Fruit fly (Drosophila melanogaster) whole organism, adult: ENCODE results near the gene TfAP-2.

Source experiments
- CG12768 ChIP-seq: fragments of 200-800 bp; sonication (Bioruptor generic); optimal IDR thresholded peaks from 2 replicates; lab custom pipeline; 2017; ENCODE audit warnings: missing biosample characterization, missing genetic modification characterization, mild to moderate bottlenecking, moderate library complexity, missing genetic modification reagents
- CG14711 ChIP-seq: fragments of 200-800 bp; sonication (Bioruptor generic); optimal IDR thresholded peaks from 2 replicates; lab custom pipeline; 2018; ENCODE audit warnings: missing biosample characterization, mild to moderate bottlenecking, missing genetic modification characterization, moderate library complexity
- CG1620 ChIP-seq: fragments of 200-800 bp; sonication (Bioruptor generic); optimal IDR thresholded peaks from 2 replicates; lab custom pipeline; 2016; ENCODE audit warnings: missing biosample characterization, missing genetic modification characterization
- CG33017 ChIP-seq: fragments of 200-800 bp; sonication (Bioruptor generic); optimal IDR thresholded peaks from 2 replicates; lab custom pipeline; 2018; ENCODE audit warnings: missing biosample characterization, mild to moderate bottlenecking, missing genetic modification characterization, moderate library complexity
- CG5204 ChIP-seq: fragments of 200-800 bp; sonication (Bioruptor generic); optimal IDR thresholded peaks from 2 replicates; lab custom pipeline; 2016; ENCODE audit warnings: missing biosample characterization, missing genetic modification characterization
- CG7045 ChIP-seq: fragments of 200-800 bp; sonication (Bioruptor generic); optimal IDR thresholded peaks from 2 replicates; lab custom pipeline; 2017; ENCODE audit warnings: missing biosample characterization, mild to moderate bottlenecking, missing genetic modification characterization
- CG7101 ChIP-seq: fragments of 200-800 bp; sonication (Bioruptor generic); optimal IDR thresholded peaks from 2 replicates; lab custom pipeline; 2018; ENCODE audit warnings: missing biosample characterization, mild to moderate bottlenecking, missing genetic modification characterization, moderate library complexity
- Crg-1 ChIP-seq: fragments of 200-800 bp; sonication (Bioruptor generic); optimal IDR thresholded peaks from 2 replicates; lab custom pipeline; 2016; ENCODE audit warnings: missing biosample characterization, missing genetic modification characterization
- Mnt ChIP-seq: fragments of 200-800 bp; sonication (Bioruptor generic); optimal IDR thresholded peaks from 2 replicates; lab custom pipeline; 2016; ENCODE audit warnings: missing biosample characterization, mild to moderate bottlenecking, missing genetic modification characterization
- bab1 ChIP-seq: fragments of 200-800 bp; sonication (Bioruptor generic); optimal IDR thresholded peaks from 3 replicates; lab custom pipeline; 2019; ENCODE audit warnings: missing biosample characterization, mild to moderate bottlenecking, missing genetic modification characterization, moderate library complexity
- cic ChIP-seq: fragments of 200-800 bp; sonication (Bioruptor generic); optimal IDR thresholded peaks from 2 replicates; lab custom pipeline; 2017; ENCODE audit warnings: missing biosample characterization, mild to moderate bottlenecking, missing genetic modification characterization, moderate library complexity
- kay ChIP-seq: fragments of 200-800 bp; sonication (Bioruptor generic); peaks from one replicate; lab custom pipeline; 2016; ENCODE audit warnings: missing biosample characterization, missing genetic modification characterization, borderline replicate concordance
- toe ChIP-seq: fragments of 200-800 bp; sonication (Bioruptor generic); optimal IDR thresholded peaks from 2 replicates; lab custom pipeline; 2016; ENCODE audit warnings: missing biosample characterization, missing genetic modification characterization

- no peak for TF ChIP-seq CG14711 (tag; lab: Kevin White, UChicago)
- no peak for TF ChIP-seq Crg-1 (GFP tag; lab: Kevin White, UChicago)
- no peak for TF ChIP-seq CG12768 (GFP tag; lab: Kevin White, UChicago)
- TF ChIP-seq CG33017 (tag; lab: Kevin White, UChicago) = no peak
- no peak for TF ChIP-seq kay (GFP tag; lab: Kevin White, UChicago)
- no peak for TF ChIP-seq cic
- no peak for TF ChIP-seq CG7045 (GFP tag; lab: Kevin White, UChicago)
- TF ChIP-seq CG1620 (GFP tag; lab: Kevin White, UChicago) = no peak
- no peak for TF ChIP-seq CG7101
- no peak for TF ChIP-seq CG5204 (GFP tag; lab: Kevin White, UChicago)
- TF ChIP-seq bab1 (GFP tag; lab: Kevin White, UChicago) = no peak
- TF ChIP-seq Mnt (GFP tag; lab: Kevin White, UChicago) = no peak
- no peak for TF ChIP-seq toe (GFP tag; lab: Kevin White, UChicago)
Observed at dm6 chr3L:21642908-21643572, 56.4 kb downstream of the TfAP-2 start.
